Worm (Caenorhabditis elegans): ENCODE measurements around the gene ncs-4.

ncs-4 gene

DNA sequence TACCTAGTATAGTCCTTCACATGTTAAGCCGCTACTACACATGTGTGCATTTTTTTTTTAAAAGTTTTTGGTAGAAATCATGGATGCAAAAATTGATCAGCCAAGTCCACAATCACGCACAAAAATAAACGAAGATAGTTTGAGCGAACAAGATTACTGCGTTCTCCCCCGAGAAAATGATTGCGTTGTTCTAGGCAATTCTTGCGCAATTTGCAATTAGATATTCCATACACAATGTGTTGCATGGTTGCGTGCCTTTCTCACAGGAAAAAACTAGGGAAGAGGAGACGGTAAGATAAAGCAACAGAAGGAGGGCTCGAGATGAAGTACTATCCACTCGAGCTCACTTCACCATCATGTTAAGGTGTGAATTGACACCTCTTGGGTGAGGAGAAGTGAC, 29.7 kb downstream of the ncs-4 start:
- TF ChIP-seq nhr-10 (tag; optimal IDR thresholded peaks at IDR 0.05) (no peak), skn-1 (tag; optimal IDR thresholded peaks at IDR 0.05) (no peak), unc-55 (GFP tag; optimal IDR thresholded peaks at IDR 0.05) (no peak), Y55F3AM.14 (GFP tag; optimal IDR thresholded peaks at IDR 0.05) (no peak), lin-13 (GFP tag; optimal IDR thresholded peaks at IDR 0.05) (no peak), elt-3 (tag; optimal IDR thresholded peaks at IDR 0.05) (no peak), nhr-77 (tag; optimal IDR thresholded peaks at IDR 0.05) (no peak), mab-5 (tag; optimal IDR thresholded peaks at IDR 0.05) (no peak)

DNA sequence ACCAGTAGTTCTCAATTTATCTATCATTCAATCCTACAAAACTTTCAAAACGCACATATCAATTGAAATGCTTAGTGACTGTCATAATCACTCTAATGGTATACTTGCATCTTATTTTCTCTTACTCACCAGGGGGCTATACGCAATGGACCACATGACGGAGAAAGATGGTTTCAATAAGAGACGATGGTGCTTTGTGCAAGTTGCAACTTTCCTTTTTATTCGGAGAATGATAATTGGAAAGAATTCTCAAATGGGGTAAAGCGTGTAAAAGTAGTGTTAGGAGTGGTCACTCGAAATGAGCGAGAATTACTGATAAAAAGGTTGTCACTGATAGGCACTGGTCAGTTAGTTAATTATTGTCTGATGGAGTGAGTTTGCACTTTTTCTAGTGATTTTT, 32.2 kb downstream of the ncs-4 start:
- no peak for TF ChIP-seq nhr-237 (tag; optimal IDR thresholded peaks at IDR 0.05)
- peak; percentile 2 for TF ChIP-seq fos-1 (tag; optimal IDR thresholded peaks at IDR 0.05)

DNA sequence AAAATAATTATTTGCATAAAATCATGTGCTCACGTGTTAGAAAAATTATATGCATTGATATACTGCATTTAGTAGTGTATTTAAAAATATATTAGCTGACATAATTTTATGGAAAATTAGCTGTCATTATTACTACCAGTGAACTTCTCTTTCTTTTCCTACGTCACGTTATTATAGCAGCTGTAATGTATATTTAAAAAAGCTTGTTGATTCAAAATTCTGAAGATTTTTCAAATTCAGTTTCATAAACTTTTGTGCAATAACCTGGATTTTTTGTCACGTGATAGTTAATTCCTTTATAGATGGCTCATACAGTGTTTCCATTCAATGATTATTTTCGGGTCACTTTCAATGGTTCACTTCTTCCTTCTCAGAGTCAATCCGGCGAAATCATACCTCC, 36.1 kb downstream of the ncs-4 start, which contains the start of gene F44A6.3:
F44A6.3 (plus strand) TSS at position 301 of the 400 bp plus-strand sequence.
- TF ChIP-seq mab-5 (tag; optimal IDR thresholded peaks at IDR 0.05): no peak
- TF ChIP-seq unc-55 (GFP tag; optimal IDR thresholded peaks at IDR 0.05): no peak
- TF ChIP-seq F13H6.1 (tag; optimal IDR thresholded peaks at IDR 0.05): no peak
- TF ChIP-seq nhr-10 (tag; optimal IDR thresholded peaks at IDR 0.05): no peak
- TF ChIP-seq Y55F3AM.14 (GFP tag; optimal IDR thresholded peaks at IDR 0.05): no peak
- no peak for TF ChIP-seq lsy-2 (tag; optimal IDR thresholded peaks at IDR 0.05)
- no peak for TF ChIP-seq lin-39 (tag; optimal IDR thresholded peaks at IDR 0.05)
- no peak for TF ChIP-seq nhr-77 (tag; optimal IDR thresholded peaks at IDR 0.05)
- TF ChIP-seq nhr-6 (tag; optimal IDR thresholded peaks at IDR 0.05): no peak
- TF ChIP-seq nhr-23 (tag; optimal IDR thresholded peaks at IDR 0.05): no peak
- TF ChIP-seq ztf-4 (tag; optimal IDR thresholded peaks at IDR 0.05): no peak
- TF ChIP-seq ceh-82 (tag; optimal IDR thresholded peaks at IDR 0.05): no peak
- no peak for TF ChIP-seq blmp-1 (tag; optimal IDR thresholded peaks at IDR 0.05; ENCODE audit: insufficient read depth)

DNA sequence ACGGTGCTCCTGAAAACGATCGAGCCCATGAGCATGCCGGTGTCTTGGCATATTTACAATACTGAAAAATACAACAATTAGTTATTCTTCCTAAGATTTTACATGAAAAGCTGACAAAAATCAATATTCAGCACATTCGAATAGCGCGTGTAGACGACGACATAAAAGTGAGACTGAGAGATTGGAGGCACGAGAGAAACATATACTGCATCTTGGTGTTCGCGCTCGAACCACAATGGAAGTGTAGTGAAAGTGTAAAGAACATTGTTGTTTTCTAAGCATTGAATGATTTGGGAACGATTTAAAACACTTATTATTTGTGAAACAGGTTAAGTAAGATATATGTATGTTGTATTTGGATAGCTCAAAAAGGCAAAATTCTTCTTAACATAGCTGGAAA, 39.1 kb downstream of the ncs-4 start, which contains the start of gene F44A6.4:
F44A6.4 (minus strand) TSS at position 67 of the 400 bp plus-strand sequence.
- TF ChIP-seq blmp-1 (tag; optimal IDR thresholded peaks at IDR 0.05; ENCODE audit: insufficient read depth): peak; percentile 44
- peak; percentile 45 for TF ChIP-seq unc-55 (GFP tag; optimal IDR thresholded peaks at IDR 0.05)
- TF ChIP-seq gmeb-1 (tag; optimal IDR thresholded peaks at IDR 0.05): no peak

DNA sequence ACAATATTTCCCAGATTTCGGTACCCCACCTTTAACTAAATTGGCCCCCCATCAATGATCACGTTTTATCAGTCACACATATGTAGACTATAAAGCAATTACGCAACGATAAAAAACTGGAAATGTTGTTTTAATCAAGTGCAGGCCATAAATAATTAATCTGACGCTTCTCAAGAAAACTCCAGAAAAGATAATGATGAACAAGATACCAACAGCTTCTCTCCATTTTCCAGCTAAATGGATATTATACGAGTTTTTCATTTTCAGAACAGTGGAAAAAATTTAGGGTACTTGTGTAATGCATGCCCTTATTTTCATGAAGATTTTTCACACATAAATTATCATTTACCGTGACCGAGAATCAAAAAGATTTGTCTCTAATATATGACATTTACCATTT, 40.0 kb downstream of the ncs-4 start:
- TF ChIP-seq sma-3 (GFP tag; optimal IDR thresholded peaks at IDR 0.05) (no peak), snpc-4 (tag; optimal IDR thresholded peaks at IDR 0.05) (no peak), lsy-2 (tag; optimal IDR thresholded peaks at IDR 0.05) (no peak), sem-4 (tag; optimal IDR thresholded peaks at IDR 0.05) (no peak), nhr-237 (tag; optimal IDR thresholded peaks at IDR 0.05) (no peak), unc-55 (GFP tag; optimal IDR thresholded peaks at IDR 0.05) (peak; percentile 37), lin-39 (tag; optimal IDR thresholded peaks at IDR 0.05) (no peak), egl-27 (tag; optimal IDR thresholded peaks at IDR 0.05) (no peak), fos-1 (tag; optimal IDR thresholded peaks at IDR 0.05) (peak; percentile 36), zag-1 (tag; optimal IDR thresholded peaks at IDR 0.05) (no peak), crh-2 (tag; optimal IDR thresholded peaks at IDR 0.05) (peak; percentile 44)

DNA sequence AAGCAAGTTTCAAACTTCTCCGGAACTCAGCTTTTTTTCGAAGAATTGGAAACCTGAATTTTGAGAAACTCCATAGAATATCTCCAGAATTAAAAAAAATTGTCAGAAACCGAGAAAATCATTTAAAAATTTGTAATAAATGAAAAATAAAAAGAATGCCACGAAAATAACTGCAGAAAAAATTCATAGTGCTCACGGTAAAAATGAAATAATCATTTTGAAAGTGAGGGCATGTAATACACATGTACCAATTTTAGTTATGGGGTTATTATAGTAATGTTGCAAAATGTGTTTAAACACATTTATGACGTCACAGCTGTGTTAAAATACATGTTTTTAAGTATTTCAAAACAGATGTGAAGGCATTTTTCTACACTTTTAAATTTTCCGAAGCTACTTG, 40.5 kb downstream of the ncs-4 start:
- peak; percentile 5 for TF ChIP-seq sma-9 (GFP tag; optimal IDR thresholded peaks at IDR 0.05)
- no peak for TF ChIP-seq sma-9 (tag; optimal IDR thresholded peaks at IDR 0.05)
- no peak for TF ChIP-seq ztf-1 (GFP tag; conservative IDR thresholded peaks at IDR 0.05)
- no peak for TF ChIP-seq nhr-237 (tag; optimal IDR thresholded peaks at IDR 0.05)
- no peak for TF ChIP-seq gmeb-1 (tag; optimal IDR thresholded peaks at IDR 0.05)
- TF ChIP-seq lin-13 (GFP tag; optimal IDR thresholded peaks at IDR 0.05): no peak

DNA sequence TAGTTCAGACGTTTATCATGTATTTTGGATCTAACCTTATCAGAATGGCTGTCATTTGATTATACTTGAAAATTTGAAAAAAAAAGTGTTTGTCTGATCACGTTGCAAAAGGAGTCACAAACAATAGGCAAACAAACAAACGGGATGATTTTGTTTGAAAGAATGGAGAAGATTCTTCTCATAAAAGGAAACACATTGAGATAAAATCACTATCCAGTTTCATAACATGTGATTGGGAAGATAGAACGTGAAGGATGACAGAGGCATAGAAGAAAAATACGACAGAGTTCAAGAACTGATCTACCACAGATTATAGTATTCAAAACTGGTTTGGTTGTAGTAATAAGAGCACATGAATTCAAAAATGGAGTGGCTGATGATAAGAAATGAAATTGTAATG, 42.5 kb downstream of the ncs-4 start, which contains the start of gene F44A6.5:
F44A6.5 (minus strand) TSS at position 151 of the 400 bp plus-strand sequence.
- no peak for TF ChIP-seq ceh-16 (tag; optimal IDR thresholded peaks at IDR 0.05)
- TF ChIP-seq C34F6.9 (tag; optimal IDR thresholded peaks at IDR 0.05): no peak
- TF ChIP-seq crh-2 (tag; optimal IDR thresholded peaks at IDR 0.05): peak; percentile 59
- TF ChIP-seq mdl-1 (tag; optimal IDR thresholded peaks at IDR 0.05): peak in 1 of 2 experiments; percentile 42
- no peak for TF ChIP-seq ama-1 (optimal IDR thresholded peaks at IDR 0.05)
- no peak for TF ChIP-seq mab-5 (tag; optimal IDR thresholded peaks at IDR 0.05)
- TF ChIP-seq nhr-25 (tag; optimal IDR thresholded peaks at IDR 0.05): peak; percentile 79
- TF ChIP-seq sem-4 (tag; optimal IDR thresholded peaks at IDR 0.05): no peak
- no peak for TF ChIP-seq aly-2 (tag; optimal IDR thresholded peaks at IDR 0.05)
- peak; percentile 19 for TF ChIP-seq fos-1 (tag; optimal IDR thresholded peaks at IDR 0.05)
- TF ChIP-seq ztf-1 (GFP tag; conservative IDR thresholded peaks at IDR 0.05): no peak
- no peak for TF ChIP-seq unc-55 (GFP tag; optimal IDR thresholded peaks at IDR 0.05)
- TF ChIP-seq zag-1 (tag; optimal IDR thresholded peaks at IDR 0.05): no peak
- peak; percentile 69 for TF ChIP-seq nhr-21 (tag; optimal IDR thresholded peaks at IDR 0.05)
- no peak for TF ChIP-seq unc-39 (tag; optimal IDR thresholded peaks at IDR 0.05)
- TF ChIP-seq dmd-4 (tag; optimal IDR thresholded peaks at IDR 0.05): no peak
- TF ChIP-seq lin-13 (GFP tag; optimal IDR thresholded peaks at IDR 0.05): no peak
- no peak for TF ChIP-seq nhr-11 (tag; optimal IDR thresholded peaks at IDR 0.05)
- peak in 1 of 2 experiments; percentile 26 for TF ChIP-seq lsy-2 (tag; optimal IDR thresholded peaks at IDR 0.05)
- TF ChIP-seq gmeb-1 (tag; optimal IDR thresholded peaks at IDR 0.05): peak; percentile 31
- peak; percentile 56 for TF ChIP-seq nhr-129 (tag; optimal IDR thresholded peaks at IDR 0.05)
- TF ChIP-seq ztf-4 (tag; optimal IDR thresholded peaks at IDR 0.05): no peak
- TF ChIP-seq lin-39 (tag; optimal IDR thresholded peaks at IDR 0.05): no peak
- TF ChIP-seq F13H6.1 (tag; optimal IDR thresholded peaks at IDR 0.05): peak; percentile 37
- no peak for TF ChIP-seq snpc-4 (tag; optimal IDR thresholded peaks at IDR 0.05)

All from whole organism, L2 larva.